Fruit fly (Drosophila melanogaster) whole organism, adult: ENCODE data around the gene Alp1.

Experiments
- CG11617 ChIP-seq: fragments of 200-800 bp; sonication (Bioruptor generic); optimal IDR thresholded peaks from 2 replicates; lab custom pipeline; 2017; ENCODE audit warnings: mild to moderate bottlenecking, missing biosample characterization, missing genetic modification reagents, missing genetic modification characterization
- CG12768 ChIP-seq: fragments of 200-800 bp; sonication (Bioruptor generic); optimal IDR thresholded peaks from 2 replicates; lab custom pipeline; 2017; ENCODE audit warnings: missing biosample characterization, missing genetic modification characterization, mild to moderate bottlenecking, moderate library complexity, missing genetic modification reagents
- CG14711 ChIP-seq: fragments of 200-800 bp; sonication (Bioruptor generic); optimal IDR thresholded peaks from 2 replicates; lab custom pipeline; 2018; ENCODE audit warnings: missing biosample characterization, mild to moderate bottlenecking, missing genetic modification characterization, moderate library complexity
- CG1620 ChIP-seq: fragments of 200-800 bp; sonication (Bioruptor generic); optimal IDR thresholded peaks from 2 replicates; lab custom pipeline; 2016; ENCODE audit warnings: missing biosample characterization, missing genetic modification characterization
- CG33017 ChIP-seq: fragments of 200-800 bp; sonication (Bioruptor generic); optimal IDR thresholded peaks from 2 replicates; lab custom pipeline; 2018; ENCODE audit warnings: missing biosample characterization, mild to moderate bottlenecking, missing genetic modification characterization, moderate library complexity
- CG5204 ChIP-seq: fragments of 200-800 bp; sonication (Bioruptor generic); optimal IDR thresholded peaks from 2 replicates; lab custom pipeline; 2016; ENCODE audit warnings: missing biosample characterization, missing genetic modification characterization
- CG7045 ChIP-seq: fragments of 200-800 bp; sonication (Bioruptor generic); optimal IDR thresholded peaks from 2 replicates; lab custom pipeline; 2017; ENCODE audit warnings: missing biosample characterization, mild to moderate bottlenecking, missing genetic modification characterization
- CG7101 ChIP-seq: fragments of 200-800 bp; sonication (Bioruptor generic); optimal IDR thresholded peaks from 2 replicates; lab custom pipeline; 2018; ENCODE audit warnings: missing biosample characterization, mild to moderate bottlenecking, missing genetic modification characterization, moderate library complexity
- Clk ChIP-seq: fragments of 200-800 bp; sonication (Bioruptor generic); optimal IDR thresholded peaks from 2 replicates; lab custom pipeline; 2017; ENCODE audit warnings: missing biosample characterization, missing genetic modification characterization
- Crg-1 ChIP-seq: fragments of 200-800 bp; sonication (Bioruptor generic); optimal IDR thresholded peaks from 2 replicates; lab custom pipeline; 2016; ENCODE audit warnings: missing biosample characterization, missing genetic modification characterization
- Hr96 ChIP-seq: fragments of 200-800 bp; sonication (Bioruptor generic); optimal IDR thresholded peaks from 2 replicates; lab custom pipeline; 2016; ENCODE audit warnings: missing biosample characterization, missing genetic modification characterization
- Mnt ChIP-seq: fragments of 200-800 bp; sonication (Bioruptor generic); optimal IDR thresholded peaks from 2 replicates; lab custom pipeline; 2016; ENCODE audit warnings: missing biosample characterization, mild to moderate bottlenecking, missing genetic modification characterization
- bab1 ChIP-seq: fragments of 200-800 bp; sonication (Bioruptor generic); optimal IDR thresholded peaks from 3 replicates; lab custom pipeline; 2019; ENCODE audit warnings: missing biosample characterization, mild to moderate bottlenecking, missing genetic modification characterization, moderate library complexity
- cic ChIP-seq: fragments of 200-800 bp; sonication (Bioruptor generic); optimal IDR thresholded peaks from 2 replicates; lab custom pipeline; 2017; ENCODE audit warnings: missing biosample characterization, mild to moderate bottlenecking, missing genetic modification characterization, moderate library complexity
- cnc ChIP-seq, 2 experiments: fragments of >200 bp; optimal IDR thresholded peaks; 2 replicates each; lab custom pipeline; 2017
- kay ChIP-seq: fragments of 200-800 bp; sonication (Bioruptor generic); peaks from one replicate; lab custom pipeline; 2016; ENCODE audit warnings: missing biosample characterization, missing genetic modification characterization, borderline replicate concordance
- ovo ChIP-seq: fragments of 200-800 bp; sonication (Bioruptor generic); optimal IDR thresholded peaks from 2 replicates; lab custom pipeline; 2016; ENCODE audit warnings: missing biosample characterization, missing genetic modification characterization
- pad ChIP-seq: fragments of 200-800 bp; sonication (Bioruptor generic); optimal IDR thresholded peaks from 3 replicates; lab custom pipeline; 2017; ENCODE audit warnings: missing biosample characterization, missing genetic modification characterization, mild to moderate bottlenecking, moderate library complexity, missing genetic modification reagents
- tj ChIP-seq: fragments of 200-800 bp; sonication (Bioruptor generic); optimal IDR thresholded peaks from 3 replicates; lab custom pipeline; 2017; ENCODE audit warnings: missing biosample characterization, mild to moderate bottlenecking, missing genetic modification characterization, moderate library complexity
- toe ChIP-seq: fragments of 200-800 bp; sonication (Bioruptor generic); optimal IDR thresholded peaks from 2 replicates; lab custom pipeline; 2016; ENCODE audit warnings: missing biosample characterization, missing genetic modification characterization

The Alp1 gene

dm6 chr3L:21444719-21445118, at the start of gene Alp1:
Gene Alp1 (minus strand): TSS chr3L:21444819.
- TF ChIP-seq CG1620: no peak
- TF ChIP-seq Crg-1 (GFP tag; lab: Kevin White, UChicago): no peak
- no peak for TF ChIP-seq Hr96 (GFP tag; lab: Kevin White, UChicago)
- no peak for TF ChIP-seq CG7101 (tag; lab: Kevin White, UChicago)
- TF ChIP-seq ovo (GFP tag; lab: Kevin White, UChicago): no peak
- TF ChIP-seq CG12768: no peak
- no peak for TF ChIP-seq CG11617 (GFP tag; lab: Kevin White, UChicago)
- no peak for TF ChIP-seq CG14711 (tag; lab: Kevin White, UChicago)
- no peak for TF ChIP-seq toe
- TF ChIP-seq cic (GFP tag; lab: Kevin White, UChicago): no peak
- TF ChIP-seq Mnt: no peak
- TF ChIP-seq CG7045 (GFP tag; lab: Kevin White, UChicago): no peak
- TF ChIP-seq CG33017 (tag; lab: Kevin White, UChicago): no peak

dm6 chr3L:21492723-21493316, 48.2 kb upstream of the Alp1 start, which contains the start of the genes CG7202 and CG7519:
Gene CG7202 (minus strand): TSS chr3L:21492773.
Gene CG7519 (plus strand): TSS chr3L:21493083.
- TF ChIP-seq Mnt (peak; percentile 49), CG5204 (GFP tag; lab: Kevin White, UChicago) (no peak), Crg-1 (GFP tag; lab: Kevin White, UChicago) (no peak), toe (no peak), bab1 (GFP tag; lab: Kevin White, UChicago) (peak; percentile 8)

- peak; percentile 28 for TF ChIP-seq kay (GFP tag; lab: Kevin White, UChicago)
- TF ChIP-seq CG7045 (GFP tag; lab: Kevin White, UChicago): no peak
Observed at dm6 chr3L:21490486-21490885, 45.9 kb upstream of the Alp1 start, which contains the start of gene Neu2. Gene Neu2 (minus strand): TSS chr3L:21490586.

- peak; percentile 4 for TF ChIP-seq kay (GFP tag; lab: Kevin White, UChicago)
Observed at dm6 chr3L:21485371-21485770, 40.8 kb upstream of the Alp1 start.

- TF ChIP-seq Crg-1 (GFP tag; lab: Kevin White, UChicago) (no peak), CG12768 (no peak), bab1 (GFP tag; lab: Kevin White, UChicago) (peak; percentile 70), CG7045 (GFP tag; lab: Kevin White, UChicago) (no peak), CG1620 (no peak), tj (GFP tag; lab: Kevin White, UChicago) (no peak), CG33017 (tag; lab: Kevin White, UChicago) (no peak), toe (peak; percentile 15), kay (GFP tag; lab: Kevin White, UChicago) (peak; percentile 32), cnc (optimal IDR thresholded peaks at IDR 0.05; lab: Kevin White, UChicago) (no peak)
Observed at dm6 chr3L:21483837-21484236, 39.2 kb upstream of the Alp1 start.

dm6 chr3L:21482100-21482499, 37.5 kb upstream of the Alp1 start:
- TF ChIP-seq CG7101 (tag; lab: Kevin White, UChicago) (no peak), CG14711 (tag; lab: Kevin White, UChicago) (no peak), CG5204 (GFP tag; lab: Kevin White, UChicago) (no peak), Mnt (no peak), tj (GFP tag; lab: Kevin White, UChicago) (no peak), cnc (optimal IDR thresholded peaks at IDR 0.05; lab: Kevin White, UChicago) (no peak), cic (GFP tag; lab: Kevin White, UChicago) (no peak), CG33017 (tag; lab: Kevin White, UChicago) (no peak), Hr96 (GFP tag; lab: Kevin White, UChicago) (no peak), CG12768 (no peak), toe (no peak), CG7045 (GFP tag; lab: Kevin White, UChicago) (no peak)

- TF ChIP-seq CG14711 (tag; lab: Kevin White, UChicago): no peak
- peak; percentile 22 for TF ChIP-seq pad
- peak; percentile 21 for TF ChIP-seq Hr96 (GFP tag; lab: Kevin White, UChicago)
- TF ChIP-seq CG7101 (tag; lab: Kevin White, UChicago): peak; percentile 20
- TF ChIP-seq toe: peak; percentile 19
- TF ChIP-seq CG1620: no peak
- TF ChIP-seq tj (GFP tag; lab: Kevin White, UChicago): no peak
- TF ChIP-seq Clk (GFP tag; lab: Kevin White, UChicago): no peak
- peak; percentile 7 for TF ChIP-seq CG11617 (GFP tag; lab: Kevin White, UChicago)
- peak; percentile 57 for TF ChIP-seq CG7045 (GFP tag; lab: Kevin White, UChicago)
- TF ChIP-seq cic (GFP tag; lab: Kevin White, UChicago): no peak
- TF ChIP-seq CG5204 (GFP tag; lab: Kevin White, UChicago): no peak
- no peak for TF ChIP-seq CG33017 (tag; lab: Kevin White, UChicago)
Observed at dm6 chr3L:21479636-21480035, 35.0 kb upstream of the Alp1 start.
